Fruit fly (Drosophila melanogaster) whole organism, prepupa: Measurements from ENCODE around the gene CG8861.

Source experiments
- CG10631 ChIP-seq: fragments of 200-800 bp; sonication (Bioruptor generic); optimal IDR thresholded peaks from 2 replicates; lab custom pipeline; 2016; ENCODE audit warnings: missing biosample characterization, missing genetic modification characterization
- CG15336 ChIP-seq: fragments of 200-800 bp; sonication (Bioruptor generic); IDR thresholded peaks from 2 replicates; pipeline ENCODE4 v1.3.6; 2022; ENCODE audit warnings: missing biosample characterization, missing genetic modification characterization
- CG16779 ChIP-seq: fragments of 200-800 bp; sonication (Bioruptor generic); optimal IDR thresholded peaks from 3 replicates; lab custom pipeline; 2017; ENCODE audit warnings: missing biosample characterization, mild to moderate bottlenecking, missing genetic modification characterization
- CG3919 ChIP-seq: fragments of 200-800 bp; sonication (Bioruptor generic); optimal IDR thresholded peaks from 3 replicates; lab custom pipeline; 2016; ENCODE audit warnings: missing biosample characterization, missing genetic modification characterization
- CG8319 ChIP-seq: fragments of 200-800 bp; sonication (Bioruptor generic); optimal IDR thresholded peaks from 3 replicates; lab custom pipeline; 2016; ENCODE audit warnings: missing biosample characterization, missing genetic modification characterization
- Eip75B ChIP-seq: fragments of 200-800 bp; sonication (Bioruptor generic); optimal IDR thresholded peaks from 3 replicates; lab custom pipeline; 2016; ENCODE audit warnings: missing biosample characterization, missing genetic modification characterization
- Eip93F ChIP-seq: fragments of 200-800 bp; sonication (Bioruptor generic); optimal IDR thresholded peaks from 2 replicates; lab custom pipeline; 2016; ENCODE audit warnings: missing biosample characterization, mild to moderate bottlenecking, missing genetic modification characterization

DNA sequence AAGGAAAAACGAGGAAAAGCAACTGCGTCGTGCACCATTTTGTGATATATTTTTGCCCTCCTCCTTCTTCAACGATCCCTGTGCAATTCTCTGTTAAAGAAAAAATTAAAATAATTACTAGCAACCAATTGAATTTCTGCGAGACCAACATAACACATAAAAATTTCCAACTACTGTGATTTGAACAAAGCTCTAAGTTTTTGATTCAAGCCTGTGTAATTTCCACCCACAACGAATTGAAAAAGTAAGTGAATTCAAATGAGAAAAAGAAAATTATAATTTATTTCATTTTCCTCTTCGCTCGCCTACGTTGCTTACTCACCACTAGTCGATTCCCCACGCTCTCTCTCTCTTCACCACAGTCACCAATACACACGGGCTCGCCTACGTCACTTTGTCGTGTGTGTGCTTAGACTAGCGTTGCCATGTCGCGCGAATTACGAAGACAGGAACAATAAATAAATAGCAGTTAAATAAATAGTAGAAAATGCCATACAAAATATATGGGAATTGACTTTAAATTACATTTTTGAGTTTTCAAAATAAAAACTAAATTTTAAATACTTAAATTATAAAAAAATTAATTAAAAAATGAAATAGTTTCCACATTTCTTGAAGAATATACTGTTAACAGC lies 14.1 kb upstream of the CG8861 start:
- TF ChIP-seq CG16779 (tag; lab: Kevin White, UChicago) (peak; percentile 32), Eip93F (GFP tag; lab: Kevin White, UChicago) (no peak), CG8319 (no peak), Eip75B (peak; percentile 0), CG15336 (GFP tag; lab: Robert Waterston, UW) (peak; percentile 35; the same call in 1 of the 2 replicates), CG10631 (GFP tag; lab: Kevin White, UChicago) (no peak), CG3919 (GFP tag; lab: Kevin White, UChicago) (peak; percentile 23)
